Fruit fly (Drosophila melanogaster): ENCODE data around the gene CG13639.

CG13639 gene

dm6 chr3R:24870389-24871048 lies 10.4 kb upstream of the CG13639 start, which contains the start of gene CycB3 (continued):
- peak; percentile 56; the same call in 1 of the 2 replicates for TF ChIP-seq Bgb (GFP tag; IDR thresholded peaks at IDR 0.05; ENCODE audit: partially characterized antibody)
- TF ChIP-seq odd (GFP tag; optimal IDR thresholded peaks at IDR 0.05) = no peak
- TF ChIP-seq CG33213 (GFP tag; optimal IDR thresholded peaks at IDR 0.05) = peak; percentile 63
- no peak for TF ChIP-seq CG4404 (GFP tag; IDR thresholded peaks at IDR 0.05)
- TF ChIP-seq ash1 (GFP tag; optimal IDR thresholded peaks at IDR 0.05) = no peak
- no peak for TF ChIP-seq CG9932 (GFP tag; IDR thresholded peaks at IDR 0.05)
- peak; percentile 67; the same call in 1 of the 3 replicates for TF ChIP-seq ci (GFP tag; IDR thresholded peaks at IDR 0.05)
- TF ChIP-seq CG10147 (GFP tag; optimal IDR thresholded peaks at IDR 0.05) = no peak
- TF ChIP-seq CG12071 (GFP tag; optimal IDR thresholded peaks at IDR 0.05) = no peak
- TF ChIP-seq slou (GFP tag; optimal IDR thresholded peaks at IDR 0.05) = no peak
- no peak for TF ChIP-seq CG3163 (GFP tag; optimal IDR thresholded peaks at IDR 0.05)
- no peak for TF ChIP-seq CG8388 (GFP tag; optimal IDR thresholded peaks at IDR 0.05)
- peak; percentile 48 for TF ChIP-seq her (GFP tag; optimal IDR thresholded peaks at IDR 0.05)
- no peak for TF ChIP-seq Mad (GFP tag; optimal IDR thresholded peaks at IDR 0.05)
- peak; percentile 26 for TF ChIP-seq Jarid2 (GFP tag; optimal IDR thresholded peaks at IDR 0.05)
- no peak for TF ChIP-seq CG15479 (GFP tag; optimal IDR thresholded peaks at IDR 0.05)
- no peak for TF ChIP-seq Mrtf (GFP tag; IDR thresholded peaks at IDR 0.05)
- TF ChIP-seq CG14050 (GFP tag; IDR thresholded peaks at IDR 0.05) = no peak
- no peak for TF ChIP-seq Xbp1 (GFP tag; optimal IDR thresholded peaks at IDR 0.05)
- TF ChIP-seq Fer2 (tag; optimal IDR thresholded peaks at IDR 0.05) = no peak
- peak in 1 of 3 experiments; percentile 28 for TF ChIP-seq Stat92E (GFP tag; optimal IDR thresholded peaks at IDR 0.05)
- peak; percentile 53 for TF ChIP-seq dm (GFP tag; optimal IDR thresholded peaks at IDR 0.05)
- TF ChIP-seq Hr39 (optimal IDR thresholded peaks at IDR 0.05) = no peak
- no peak for TF ChIP-seq B-H2 (GFP tag; optimal IDR thresholded peaks at IDR 0.05)
- no peak for TF ChIP-seq CG11560 (tag; IDR thresholded peaks at IDR 0.05)
- no peak for TF ChIP-seq z (GFP tag; IDR thresholded peaks at IDR 0.05)
- peak; percentile 40 for TF ChIP-seq nerfin-1 (tag; optimal IDR thresholded peaks at IDR 0.05)
- TF ChIP-seq CG17568 (GFP tag; optimal IDR thresholded peaks at IDR 0.05) = no peak
- no peak for TF ChIP-seq CG8089 (GFP tag; optimal IDR thresholded peaks at IDR 0.05)
- peak; percentile 54 for TF ChIP-seq CG10431 (GFP tag; optimal IDR thresholded peaks at IDR 0.05)
- TF ChIP-seq CG6813 (GFP tag; optimal IDR thresholded peaks at IDR 0.05) = peak; percentile 39
- TF ChIP-seq peb (GFP tag; IDR thresholded peaks at IDR 0.05) = no peak
- TF ChIP-seq Spps (tag; optimal IDR thresholded peaks at IDR 0.05) = peak; percentile 30
- no peak for TF ChIP-seq scrt (GFP tag; optimal IDR thresholded peaks at IDR 0.05)
- TF ChIP-seq CG2129 (GFP tag; IDR thresholded peaks at IDR 0.05; ENCODE audit: partially characterized antibody) = no peak
- TF ChIP-seq ac (GFP tag; optimal IDR thresholded peaks at IDR 0.05) = peak; percentile 35
- no peak for TF ChIP-seq CG2199 (GFP tag; IDR thresholded peaks at IDR 0.05)
- TF ChIP-seq CG3407 (GFP tag; optimal IDR thresholded peaks at IDR 0.05) = no peak
- no peak for TF ChIP-seq bowl (GFP tag; IDR thresholded peaks at IDR 0.05)
- TF ChIP-seq Nf-YA (GFP tag; IDR thresholded peaks at IDR 0.05) = peak; percentile 21; the same call in 1 of the 2 replicates
- TF ChIP-seq ato (GFP tag; IDR thresholded peaks at IDR 0.05; ENCODE audit: partially characterized antibody) = no peak
- TF ChIP-seq gfzf (GFP tag; optimal IDR thresholded peaks at IDR 0.05) = peak; percentile 92
- TF ChIP-seq CG34422 (GFP tag; IDR thresholded peaks at IDR 0.05) = 0 out of 3 replicates have a peak, but pooled peaks have one; percentile 22
- peak; percentile 25 for TF ChIP-seq repo (GFP tag; optimal IDR thresholded peaks at IDR 0.05)
